Worm (Caenorhabditis elegans) whole organism, L2 larva: ENCODE data around the gene srx-74.

Experiments
- F13H6.1 ChIP-seq: sonication (generic microtip); optimal IDR thresholded peaks from 2 replicates; lab custom pipeline; 2016; ENCODE audit warnings: missing genetic modification characterization, missing compliant biosample characterization
- R02D3.7 ChIP-seq: fragments of 150-350 bp; optimal IDR thresholded peaks from 2 replicates; lab custom pipeline; 2014; ENCODE audit warnings: missing biosample characterization, missing genetic modification characterization
- Y55F3AM.14 ChIP-seq: fragments of 200-800 bp; sonication (Bioruptor generic); optimal IDR thresholded peaks from 2 replicates; lab custom pipeline; 2018; ENCODE audit warnings: mild to moderate bottlenecking, missing genetic modification characterization, missing compliant biosample characterization
- ama-1 ChIP-seq: fragments of 150-350 bp; optimal IDR thresholded peaks from 2 replicates; lab custom pipeline; 2018; ENCODE audit warnings: inconsistent platforms
- blmp-1 ChIP-seq: sonication (generic microtip); optimal IDR thresholded peaks from 2 replicates; lab custom pipeline; 2017; ENCODE audit warnings: missing genetic modification characterization, mild to moderate bottlenecking, missing compliant biosample characterization, antibody characterized with exemption, moderate library complexity; ENCODE audit not compliant: insufficient read depth
- crh-2 ChIP-seq: sonication (generic microtip); optimal IDR thresholded peaks from 2 replicates; lab custom pipeline; 2017; ENCODE audit warnings: missing biosample characterization, missing genetic modification characterization
- dmd-4 ChIP-seq: sonication (generic microtip); optimal IDR thresholded peaks from 2 replicates; lab custom pipeline; 2017; ENCODE audit warnings: missing biosample characterization, missing genetic modification characterization
- elt-3 ChIP-seq: sonication (generic microtip); optimal IDR thresholded peaks from 2 replicates; lab custom pipeline; 2017; ENCODE audit warnings: missing biosample characterization, missing genetic modification characterization
- fos-1 ChIP-seq: fragments of 150-350 bp; optimal IDR thresholded peaks from 2 replicates; lab custom pipeline; 2014; ENCODE audit warnings: missing biosample characterization, missing genetic modification characterization
- lin-11 ChIP-seq: fragments of 150-350 bp; sonication (generic microtip); optimal IDR thresholded peaks from 2 replicates; lab custom pipeline; 2014; ENCODE audit warnings: missing biosample characterization, missing genetic modification characterization, inconsistent platforms, mixed read lengths
- lin-13 ChIP-seq: fragments of 150-350 bp; optimal IDR thresholded peaks from 2 replicates; lab custom pipeline; 2014; ENCODE audit warnings: missing biosample characterization, missing genetic modification reagents, missing genetic modification characterization
- lsy-2 ChIP-seq, 2 experiments: fragments of 150-350 bp in 1 of 2; sonication (generic microtip) in 1 of 2; optimal IDR thresholded peaks; 2 replicates each; lab custom pipeline; 2014 to 2017; ENCODE audit warnings: missing biosample characterization in 2 of 2, missing genetic modification characterization in 2 of 2
- mab-5 ChIP-seq: fragments of 150-350 bp; optimal IDR thresholded peaks from 2 replicates; lab custom pipeline; 2014; ENCODE audit warnings: missing biosample characterization, missing genetic modification characterization
- mdl-1 ChIP-seq, 2 experiments: fragments of 150-350 bp in 1 of 2; sonication (generic microtip) in 1 of 2; optimal IDR thresholded peaks; 2 replicates each; lab custom pipeline; 2017; ENCODE audit warnings: missing biosample characterization in 2 of 2, missing genetic modification characterization in 2 of 2
- nhr-11 ChIP-seq: fragments of 150-350 bp; optimal IDR thresholded peaks from 2 replicates; lab custom pipeline; 2014; ENCODE audit warnings: missing biosample characterization, missing genetic modification characterization
- nhr-12 ChIP-seq: fragments of 150-350 bp; optimal IDR thresholded peaks from 2 replicates; lab custom pipeline; 2014; ENCODE audit warnings: missing biosample characterization, missing genetic modification characterization
- nhr-129 ChIP-seq: fragments of 150-350 bp; optimal IDR thresholded peaks from 2 replicates; lab custom pipeline; 2014; ENCODE audit warnings: missing biosample characterization, missing genetic modification characterization
- nhr-21 ChIP-seq: fragments of 150-350 bp; optimal IDR thresholded peaks from 2 replicates; lab custom pipeline; 2014; ENCODE audit warnings: missing biosample characterization, missing genetic modification characterization
- nhr-25 ChIP-seq: fragments of 150-350 bp; sonication (generic microtip); optimal IDR thresholded peaks from 3 replicates; lab custom pipeline; 2014; ENCODE audit warnings: missing biosample characterization, missing genetic modification characterization
- nhr-6 ChIP-seq: fragments of 150-350 bp; optimal IDR thresholded peaks from 2 replicates; lab custom pipeline; 2014; ENCODE audit warnings: missing biosample characterization, missing genetic modification characterization
- nhr-77 ChIP-seq: fragments of 150-350 bp; optimal IDR thresholded peaks from 2 replicates; lab custom pipeline; 2014; ENCODE audit warnings: missing biosample characterization, missing genetic modification characterization
- peb-1 ChIP-seq: fragments of 150-350 bp; optimal IDR thresholded peaks from 2 replicates; lab custom pipeline; 2014; ENCODE audit warnings: missing biosample characterization, missing genetic modification characterization
- sem-4 ChIP-seq: fragments of 150-350 bp; optimal IDR thresholded peaks from 2 replicates; lab custom pipeline; 2014; ENCODE audit warnings: missing biosample characterization, missing genetic modification reagents, missing genetic modification characterization
- sma-3 ChIP-seq: sonication (generic microtip); optimal IDR thresholded peaks from 2 replicates; lab custom pipeline; 2016; ENCODE audit warnings: missing genetic modification reagents, missing genetic modification characterization, missing compliant biosample characterization
- sma-9 ChIP-seq, 2 experiments: fragments of 150-350 bp in 1 of 2; sonication (generic microtip) in 1 of 2; optimal IDR thresholded peaks; 2 replicates each; lab custom pipeline; 2014 to 2016; ENCODE audit warnings: missing genetic modification characterization in 2 of 2, mild to moderate bottlenecking in 1 of 2, missing biosample characterization in 1 of 2, missing compliant biosample characterization in 1 of 2, missing genetic modification reagents in 1 of 2, moderate library complexity in 1 of 2
- snpc-4 ChIP-seq: fragments of 150-350 bp; optimal IDR thresholded peaks from 2 replicates; lab custom pipeline; 2014; ENCODE audit warnings: missing biosample characterization, missing genetic modification characterization
- zag-1 ChIP-seq: fragments of 150-350 bp; optimal IDR thresholded peaks from 2 replicates; lab custom pipeline; 2014; ENCODE audit warnings: missing biosample characterization, missing genetic modification characterization
- ztf-11 ChIP-seq: sonication (generic microtip); optimal IDR thresholded peaks from 2 replicates; lab custom pipeline; 2017; ENCODE audit warnings: missing biosample characterization, missing genetic modification characterization
- ztf-4 ChIP-seq: fragments of 150-350 bp; optimal IDR thresholded peaks from 2 replicates; lab custom pipeline; 2014; ENCODE audit warnings: missing biosample characterization, missing genetic modification characterization

Gene srx-74

DNA sequence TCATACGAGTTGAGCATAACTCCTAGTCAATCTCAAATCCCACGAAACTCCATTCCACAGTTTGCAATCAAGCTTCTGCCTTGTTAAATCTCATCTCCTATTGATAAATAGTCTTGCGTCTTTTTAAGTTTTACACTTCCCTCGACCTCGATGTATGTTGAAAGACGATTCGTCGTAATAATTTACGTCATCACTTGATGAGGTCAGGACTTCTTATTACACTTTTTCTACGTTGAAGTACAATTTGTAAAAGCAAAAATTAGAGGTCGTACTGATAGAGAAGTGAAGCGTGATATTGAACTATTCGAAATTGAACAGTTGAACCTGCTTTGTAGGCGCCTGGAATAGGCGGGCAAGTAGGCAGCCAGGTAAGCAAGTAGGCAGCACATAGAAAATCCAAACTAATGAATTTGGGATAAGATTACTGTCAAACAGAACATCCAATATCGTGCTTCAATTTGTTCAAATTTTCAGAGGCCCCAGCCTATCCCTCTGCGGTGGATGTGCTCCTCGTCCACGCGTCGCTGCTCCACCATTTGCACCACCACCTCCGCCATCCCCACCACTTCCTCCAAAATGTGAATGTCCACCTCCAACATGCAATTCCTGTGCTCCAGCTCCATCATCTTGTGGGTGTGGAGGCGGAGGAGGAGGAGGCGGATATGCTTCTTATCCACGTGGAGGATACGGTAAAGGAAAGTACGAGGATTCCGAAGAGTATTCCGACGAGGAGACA is 12.5 kb downstream of the srx-74 start:
- TF ChIP-seq ztf-4 (tag; lab: Kevin White, UChicago), result no peak
- no peak for TF ChIP-seq elt-3 (tag; lab: Kevin White, UChicago)
- TF ChIP-seq Y55F3AM.14 (GFP tag; lab: Kevin White, UChicago), result no peak
- no peak for TF ChIP-seq ztf-11 (tag; lab: Kevin White, UChicago)
- no peak for TF ChIP-seq peb-1
- no peak for TF ChIP-seq lsy-2 (tag; optimal IDR thresholded peaks at IDR 0.05; lab: Kevin White, UChicago)
- TF ChIP-seq nhr-6 (tag; lab: Kevin White, UChicago), result no peak
- no peak for TF ChIP-seq zag-1 (tag; lab: Kevin White, UChicago)
- TF ChIP-seq ama-1, result no peak
- no peak for TF ChIP-seq dmd-4 (tag; lab: Kevin White, UChicago)
- TF ChIP-seq lin-13 (GFP tag; lab: Kevin White, UChicago), result no peak
- TF ChIP-seq blmp-1, result no peak
- TF ChIP-seq snpc-4 (tag; lab: Kevin White, UChicago), result no peak
- no peak for TF ChIP-seq mdl-1 (tag; optimal IDR thresholded peaks at IDR 0.05; lab: Kevin White, UChicago)

DNA sequence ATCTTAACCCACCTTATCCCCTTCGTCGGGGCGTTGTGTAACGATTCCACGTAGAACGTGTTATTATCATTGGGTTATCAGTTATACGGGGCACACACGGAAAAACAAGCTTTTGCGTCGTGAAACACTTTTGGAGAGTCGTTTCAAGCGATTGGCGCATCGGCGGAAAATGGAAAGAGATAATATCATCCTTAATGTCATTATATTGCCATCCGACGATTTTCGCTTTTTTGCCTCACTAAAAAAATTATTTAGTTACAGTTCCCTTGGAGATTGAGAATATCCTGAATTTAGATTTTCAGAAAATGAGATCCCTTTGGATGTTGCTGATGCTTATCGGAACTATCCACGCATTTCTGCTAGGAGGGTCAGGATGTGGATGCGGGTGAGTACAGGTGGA is 13.8 kb downstream of the srx-74 start, which contains the start of gene F41F3.8:
TSS of gene F41F3.8 (plus strand) at position 301 of the 400 bp plus-strand sequence.
- TF ChIP-seq sem-4 (tag; lab: Kevin White, UChicago), result no peak
- no peak for TF ChIP-seq nhr-12 (tag; lab: Kevin White, UChicago)

ce11 chrV:4647857-4648256 is 14.4 kb downstream of the srx-74 start, which contains the start of gene F41F3.3:
Gene F41F3.3 (minus strand): TSS chrV:4648239.
- TF ChIP-seq ama-1 (peak; percentile 74), Y55F3AM.14 (GFP tag; lab: Kevin White, UChicago) (peak; percentile 80), sma-9 (GFP tag; optimal IDR thresholded peaks at IDR 0.05; lab: Kevin White, UChicago) (no peak), sma-9 (tag; optimal IDR thresholded peaks at IDR 0.05; lab: Kevin White, UChicago) (no peak), F13H6.1 (peak; percentile 29)

DNA sequence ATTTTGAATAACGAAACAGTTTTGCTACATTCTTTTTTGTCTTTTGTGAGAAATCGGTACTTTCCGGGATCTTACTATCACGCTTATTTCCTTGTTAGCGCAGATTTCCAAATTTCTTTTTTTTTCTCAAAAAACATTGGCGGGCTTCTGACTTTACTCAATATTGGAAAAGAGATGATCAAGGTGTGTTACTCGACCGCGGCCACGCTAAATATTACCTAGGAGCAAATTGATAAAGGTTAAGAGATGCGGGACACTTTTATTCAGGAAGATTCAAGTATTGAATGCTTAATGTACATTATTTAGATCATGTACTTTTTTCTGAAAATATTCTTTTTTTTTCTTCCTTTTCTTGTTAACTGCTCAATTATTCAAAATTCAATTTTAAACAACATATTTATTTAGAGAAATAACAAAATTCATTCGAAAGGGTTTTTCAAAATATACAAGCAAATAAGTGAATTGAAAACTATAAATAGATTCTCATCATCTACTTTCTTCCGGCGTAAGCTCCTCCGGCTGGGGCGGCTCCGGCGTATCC is 15.0 kb downstream of the srx-74 start:
- TF ChIP-seq ama-1, result peak; percentile 79
- no peak for TF ChIP-seq crh-2
- no peak for TF ChIP-seq nhr-77
- peak; percentile 19 for TF ChIP-seq nhr-21 (tag; lab: Kevin White, UChicago)
- peak; percentile 47 for TF ChIP-seq Y55F3AM.14 (GFP tag; lab: Kevin White, UChicago)
- peak; percentile 26 for TF ChIP-seq sem-4 (tag; lab: Kevin White, UChicago)
- no peak for TF ChIP-seq lin-13 (GFP tag; lab: Kevin White, UChicago)
- no peak for TF ChIP-seq blmp-1
- peak; percentile 17 for TF ChIP-seq nhr-11 (tag; lab: Kevin White, UChicago)
- TF ChIP-seq nhr-25 (tag; lab: Kevin White, UChicago), result peak; percentile 63
- TF ChIP-seq, all 48 proteins: peak for 6

ce11 chrV:4642691-4643090 is 19.6 kb downstream of the srx-74 start, which contains the start of gene soc-1:
Gene soc-1 (plus strand): TSS chrV:4642952.
- peak; percentile 69 for TF ChIP-seq nhr-129 (tag; lab: Kevin White, UChicago)
- no peak for TF ChIP-seq peb-1
- TF ChIP-seq mab-5 (tag; lab: Kevin White, UChicago), result no peak
- TF ChIP-seq ztf-4 (tag; lab: Kevin White, UChicago), result no peak
- TF ChIP-seq crh-2, result no peak

DNA sequence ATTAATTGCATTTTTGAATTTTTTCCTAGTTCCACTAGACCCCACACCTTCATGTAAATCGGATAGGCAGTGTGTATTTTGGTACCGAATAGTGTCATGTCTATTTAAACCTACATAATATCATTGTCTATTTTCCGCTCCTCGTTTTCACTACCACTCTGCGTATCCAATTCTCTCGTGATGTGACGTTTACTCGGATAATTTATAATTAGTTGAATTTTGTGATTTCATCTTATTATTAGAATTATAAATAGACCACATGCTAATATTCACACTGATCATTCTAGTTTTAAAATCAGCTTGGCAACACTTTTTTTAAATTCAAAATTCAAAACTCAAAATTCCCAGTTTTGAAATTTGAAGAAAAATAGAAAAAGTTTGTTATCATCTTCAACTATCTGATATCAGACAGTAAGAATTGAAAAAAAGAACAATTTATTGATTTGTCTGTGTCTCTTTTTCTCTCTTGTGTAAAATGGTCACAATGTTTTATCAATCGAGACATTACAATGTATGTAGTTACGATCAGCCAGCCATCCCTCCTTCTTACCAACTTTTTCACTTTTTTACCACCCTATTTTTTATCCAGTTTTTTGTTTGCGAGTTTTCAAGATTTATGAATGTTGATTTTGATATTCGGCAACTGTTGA is 21.7 kb downstream of the srx-74 start:
- no peak for TF ChIP-seq sma-9 (GFP tag; optimal IDR thresholded peaks at IDR 0.05; lab: Kevin White, UChicago)
- TF ChIP-seq sma-9 (tag; optimal IDR thresholded peaks at IDR 0.05; lab: Kevin White, UChicago), result no peak
- peak; percentile 23 for TF ChIP-seq nhr-25 (tag; lab: Kevin White, UChicago)
- no peak for TF ChIP-seq blmp-1
- TF ChIP-seq ztf-4 (tag; lab: Kevin White, UChicago), result no peak
- no peak for TF ChIP-seq lin-11 (tag; lab: Kevin White, UChicago)
- peak; percentile 52 for TF ChIP-seq fos-1 (tag; lab: Kevin White, UChicago)
- TF ChIP-seq sma-3 (GFP tag; lab: Kevin White, UChicago), result no peak
- no peak for TF ChIP-seq R02D3.7 (tag; lab: Kevin White, UChicago)
